Fruit fly (Drosophila melanogaster) whole organism, embryonic: Measurements from ENCODE around the gene BOD1.

Experiments used
- Bgb ChIP-seq: fragments of 200-800 bp; sonication (Bioruptor generic); IDR thresholded peaks from 2 replicates; pipeline ENCODE4 v1.3.6; 2022; ENCODE audit warnings: missing biosample characterization, missing genetic modification characterization; ENCODE audit not compliant: partially characterized antibody
- CG10147 ChIP-seq: fragments of 200-800 bp; sonication (Bioruptor generic); optimal IDR thresholded peaks from 2 replicates; lab custom pipeline; 2019; ENCODE audit warnings: missing biosample characterization, mild to moderate bottlenecking, missing genetic modification characterization, moderate library complexity
- CG10267 ChIP-seq: fragments of 200-800 bp; sonication (Bioruptor generic); optimal IDR thresholded peaks from 2 replicates; lab custom pipeline; 2018; ENCODE audit warnings: missing biosample characterization, mild to moderate bottlenecking, missing genetic modification characterization, moderate library complexity
- CG10654 ChIP-seq: fragments of 200-800 bp; sonication (Bioruptor generic); optimal IDR thresholded peaks from 2 replicates; lab custom pipeline; 2016; ENCODE audit warnings: missing biosample characterization, missing genetic modification characterization
- CG12155 ChIP-seq: fragments of 200-800 bp; sonication (Bioruptor generic); optimal IDR thresholded peaks from 3 replicates; lab custom pipeline; 2016; ENCODE audit warnings: missing biosample characterization, missing genetic modification characterization
- CG12299 ChIP-seq: fragments of 200-800 bp; sonication (Bioruptor generic); optimal IDR thresholded peaks from 2 replicates; lab custom pipeline; 2018; ENCODE audit warnings: missing biosample characterization, mild to moderate bottlenecking, missing genetic modification characterization
- CG13894 ChIP-seq: fragments of 200-800 bp; sonication (Bioruptor generic); optimal IDR thresholded peaks from 3 replicates; lab custom pipeline; 2018; ENCODE audit warnings: missing biosample characterization, mild to moderate bottlenecking, missing genetic modification characterization, moderate library complexity
- CG15479 ChIP-seq: fragments of 200-800 bp; sonication (Bioruptor generic); optimal IDR thresholded peaks from 3 replicates; lab custom pipeline; 2019; ENCODE audit warnings: missing biosample characterization, mild to moderate bottlenecking, missing genetic modification characterization, moderate library complexity
- CG17359 ChIP-seq: fragments of 200-800 bp; sonication (Bioruptor generic); optimal IDR thresholded peaks from 3 replicates; lab custom pipeline; 2018; ENCODE audit warnings: missing biosample characterization, mild to moderate bottlenecking, missing genetic modification characterization, moderate library complexity
- CG17829 ChIP-seq: fragments of 200-800 bp; optimal IDR thresholded peaks from 2 replicates; lab custom pipeline; 2019; ENCODE audit warnings: missing biosample characterization, mild to moderate bottlenecking, missing genetic modification characterization, moderate library complexity
- CG18011 ChIP-seq: fragments of 200-800 bp; sonication (Bioruptor generic); optimal IDR thresholded peaks from 2 replicates; lab custom pipeline; 2017; ENCODE audit warnings: missing biosample characterization, missing genetic modification characterization, mild to moderate bottlenecking, moderate library complexity, missing genotype
- CG18599 ChIP-seq: fragments of 200-800 bp; sonication (Bioruptor generic); optimal IDR thresholded peaks from 3 replicates; lab custom pipeline; 2017; ENCODE audit warnings: missing biosample characterization, missing genetic modification characterization, mild to moderate bottlenecking, moderate library complexity, missing genetic modification reagents
- CG18764 ChIP-seq: fragments of 200-800 bp; sonication (Bioruptor generic); optimal IDR thresholded peaks from 3 replicates; lab custom pipeline; 2016; ENCODE audit warnings: missing biosample characterization, missing genetic modification characterization
- CG2116 ChIP-seq: fragments of 200-800 bp; sonication (Bioruptor generic); optimal IDR thresholded peaks from 3 replicates; lab custom pipeline; 2018; ENCODE audit warnings: missing biosample characterization, mild to moderate bottlenecking, missing genetic modification characterization
- CG30020 ChIP-seq: fragments of 200-800 bp; optimal IDR thresholded peaks from 2 replicates; lab custom pipeline; 2019; ENCODE audit warnings: missing biosample characterization, mild to moderate bottlenecking, missing genetic modification characterization, moderate library complexity
- CG31224 ChIP-seq: fragments of 200-800 bp; sonication (Bioruptor generic); IDR thresholded peaks from 2 replicates; pipeline ENCODE4 v1.3.6; 2022; ENCODE audit warnings: missing biosample characterization, missing genetic modification characterization
- CG31441 ChIP-seq: fragments of 200-800 bp; sonication (Bioruptor generic); IDR thresholded peaks from 2 replicates; pipeline ENCODE4 v1.3.6; 2022; ENCODE audit warnings: missing biosample characterization, missing genetic modification characterization
- CG32772 ChIP-seq: fragments of 200-800 bp; sonication (Bioruptor generic); IDR thresholded peaks from 2 replicates; pipeline ENCODE4 v1.3.6; 2022; ENCODE audit warnings: missing biosample characterization, missing genetic modification characterization
- CG33213 ChIP-seq: fragments of 200-800 bp; sonication (Bioruptor generic); optimal IDR thresholded peaks from 3 replicates; lab custom pipeline; 2016; ENCODE audit warnings: missing biosample characterization, missing genetic modification characterization
- CG6854 ChIP-seq: fragments of 200-800 bp; sonication (Bioruptor generic); optimal IDR thresholded peaks from 3 replicates; lab custom pipeline; 2017; ENCODE audit warnings: missing biosample characterization, mild to moderate bottlenecking, missing genetic modification characterization
- CG7556 ChIP-seq: fragments of 200-800 bp; sonication (Bioruptor generic); optimal IDR thresholded peaks from 2 replicates; lab custom pipeline; 2017; ENCODE audit warnings: missing biosample characterization, mild to moderate bottlenecking, missing genetic modification characterization
- CG8944 ChIP-seq: fragments of 200-800 bp; sonication (Bioruptor generic); optimal IDR thresholded peaks from 3 replicates; lab custom pipeline; 2016; ENCODE audit warnings: missing biosample characterization, missing genetic modification characterization
- CG9215 ChIP-seq: fragments of 200-800 bp; sonication (Bioruptor generic); IDR thresholded peaks from 2 replicates; pipeline ENCODE4 v1.3.6; 2022; ENCODE audit warnings: missing biosample characterization, missing genetic modification characterization
- D19A ChIP-seq: fragments of 200-800 bp; optimal IDR thresholded peaks from 3 replicates; lab custom pipeline; 2019; ENCODE audit warnings: missing biosample characterization, mild to moderate bottlenecking, missing genetic modification characterization, moderate library complexity
- Deaf1 ChIP-seq: fragments of 200-800 bp; optimal IDR thresholded peaks from 3 replicates; lab custom pipeline; 2019; ENCODE audit warnings: missing biosample characterization, mild to moderate bottlenecking, missing genetic modification characterization, moderate library complexity
- Doc3 ChIP-seq: fragments of 200-800 bp; sonication (Bioruptor generic); IDR thresholded peaks from 3 replicates; pipeline ENCODE4 v1.3.6; 2022; ENCODE audit warnings: missing biosample characterization, missing genetic modification characterization; ENCODE audit not compliant: partially characterized antibody
- Ets97D ChIP-seq: fragments of 200-800 bp; sonication (Bioruptor generic); optimal IDR thresholded peaks from 3 replicates; lab custom pipeline; 2016; ENCODE audit warnings: missing biosample characterization, missing genetic modification characterization
- Fer2 ChIP-seq: fragments of 200-800 bp; sonication (Bioruptor generic); optimal IDR thresholded peaks from 2 replicates; lab custom pipeline; 2018; ENCODE audit warnings: missing biosample characterization, mild to moderate bottlenecking, missing genetic modification characterization, moderate library complexity
- Gsc ChIP-seq: fragments of 200-800 bp; sonication (Bioruptor generic); IDR thresholded peaks from 2 replicates; pipeline ENCODE4 v1.3.6; 2022; ENCODE audit warnings: missing biosample characterization, missing genetic modification characterization
- Lpt ChIP-seq: fragments of >200 bp; optimal IDR thresholded peaks from 2 replicates; lab custom pipeline; 2018; ENCODE audit warnings: missing biosample characterization, missing genetic modification characterization
- Meics ChIP-seq: fragments of 200-800 bp; sonication (Bioruptor generic); optimal IDR thresholded peaks from 2 replicates; lab custom pipeline; 2017; ENCODE audit warnings: missing biosample characterization, mild to moderate bottlenecking, missing genetic modification characterization
- Nf-YB ChIP-seq: fragments of 200-800 bp; sonication (Bioruptor generic); optimal IDR thresholded peaks from 3 replicates; lab custom pipeline; 2019; ENCODE audit warnings: missing biosample characterization, mild to moderate bottlenecking, missing genetic modification characterization, moderate library complexity
- Opbp ChIP-seq: fragments of 200-800 bp; sonication (Bioruptor generic); IDR thresholded peaks from 3 replicates; pipeline ENCODE4 v1.3.6; 2022; ENCODE audit warnings: missing biosample characterization, missing genetic modification characterization; ENCODE audit not compliant: partially characterized antibody
- PHDP ChIP-seq: fragments of 200-800 bp; sonication (Bioruptor generic); optimal IDR thresholded peaks from 3 replicates; lab custom pipeline; 2018; ENCODE audit warnings: missing biosample characterization, mild to moderate bottlenecking, missing genetic modification characterization, moderate library complexity
- Pdp1 ChIP-seq, 2 experiments: fragments of 200-800 bp; sonication (Bioruptor generic); optimal IDR thresholded peaks; 3 replicates each; lab custom pipeline; 2016; ENCODE audit warnings: missing biosample characterization in 2 of 2, missing genetic modification characterization in 2 of 2, mild to moderate bottlenecking in 1 of 2, moderate library complexity in 1 of 2
- Sox102F ChIP-seq: fragments of 200-800 bp; sonication (Bioruptor generic); optimal IDR thresholded peaks from 2 replicates; lab custom pipeline; 2018; ENCODE audit warnings: missing biosample characterization, mild to moderate bottlenecking, missing genetic modification characterization, moderate library complexity
- amos ChIP-seq: fragments of 200-800 bp; sonication (Bioruptor generic); IDR thresholded peaks from 2 replicates; pipeline ENCODE4 v1.3.6; 2022; ENCODE audit warnings: missing biosample characterization, missing genetic modification characterization; ENCODE audit not compliant: partially characterized antibody
- chn ChIP-seq: fragments of 200-800 bp; sonication (Bioruptor generic); optimal IDR thresholded peaks from 2 replicates; lab custom pipeline; 2016; ENCODE audit warnings: missing biosample characterization, missing genetic modification characterization
- disco-r ChIP-seq: fragments of 200-800 bp; sonication (Bioruptor generic); optimal IDR thresholded peaks from 2 replicates; lab custom pipeline; 2016; ENCODE audit warnings: missing biosample characterization, missing genetic modification characterization
- ftz-f1 ChIP-seq: fragments of 200-800 bp; sonication (Bioruptor generic); optimal IDR thresholded peaks from 2 replicates; lab custom pipeline; 2016; ENCODE audit warnings: missing biosample characterization, missing genetic modification characterization
- gfzf ChIP-seq: fragments of 200-800 bp; sonication (Bioruptor generic); optimal IDR thresholded peaks from 2 replicates; lab custom pipeline; 2016; ENCODE audit warnings: missing biosample characterization, mild to moderate bottlenecking, missing genetic modification characterization, moderate library complexity
- grn ChIP-seq: fragments of 200-800 bp; sonication (Bioruptor generic); optimal IDR thresholded peaks from 3 replicates; lab custom pipeline; 2017; ENCODE audit warnings: missing biosample characterization, missing genetic modification characterization
- hkb ChIP-seq, 2 experiments: fragments of 200-800 bp in 1 of 2; fragments of >200 bp in 1 of 2; sonication (Bioruptor generic) in 1 of 2; IDR thresholded peaks in 1 of 2; optimal IDR thresholded peaks in 1 of 2; 2 replicates each; pipeline versions ENCODE4 v1.3.6 to Lab custom; 2017 to 2022; ENCODE audit warnings: missing biosample characterization in 1 of 2, missing genetic modification characterization in 1 of 2
- phol ChIP-seq: fragments of 200-800 bp; sonication (Bioruptor generic); optimal IDR thresholded peaks from 3 replicates; lab custom pipeline; 2018; ENCODE audit warnings: missing biosample characterization, mild to moderate bottlenecking, missing genetic modification characterization, moderate library complexity
- pnt ChIP-seq: fragments of 200-800 bp; sonication (Bioruptor generic); optimal IDR thresholded peaks from 3 replicates; lab custom pipeline; 2016; ENCODE audit warnings: missing biosample characterization, missing genetic modification characterization
- stc ChIP-seq: fragments of 200-800 bp; sonication (Bioruptor generic); IDR thresholded peaks from 2 replicates; pipeline ENCODE4 v1.3.6; 2022; ENCODE audit warnings: missing biosample characterization, missing genetic modification characterization
- wdn ChIP-seq: fragments of 200-800 bp; sonication (Bioruptor generic); IDR thresholded peaks from 2 replicates; pipeline ENCODE4 v1.3.6; 2022; ENCODE audit warnings: missing biosample characterization, missing genetic modification characterization
- wor ChIP-seq: fragments of 200-800 bp; sonication (Bioruptor generic); IDR thresholded peaks from 2 replicates; pipeline ENCODE4 v1.3.6; 2022; ENCODE audit warnings: missing biosample characterization, missing genetic modification characterization
- zen2 ChIP-seq: fragments of 200-800 bp; sonication (Bioruptor generic); IDR thresholded peaks from 3 replicates; pipeline ENCODE4 v1.3.6; 2022; ENCODE audit warnings: missing biosample characterization, missing genetic modification characterization; ENCODE audit not compliant: partially characterized antibody
- zfh1 ChIP-seq: fragments of 200-800 bp; sonication (Bioruptor generic); IDR thresholded peaks from 3 replicates; pipeline ENCODE4 v1.3.6; 2022; ENCODE audit warnings: missing biosample characterization, missing genetic modification characterization

BOD1 gene

dm6 chr3R:27919385-27919789 is 18.7 kb upstream of the BOD1 start, which contains the start of gene Boh1 (continued):
- TF ChIP-seq Deaf1 (tag; lab: Kevin White, UChicago) (no peak), CG8944 (GFP tag; lab: Kevin White, UChicago) (no peak), CG30020 (tag; lab: Kevin White, UChicago) (peak; percentile 47), chn (GFP tag; lab: Kevin White, UChicago) (no peak), CG31224 (GFP tag; lab: Robert Waterston, UW) (no peak), CG18011 (GFP tag; lab: Kevin White, UChicago) (no peak), Sox102F (GFP tag; lab: Kevin White, UChicago) (peak; percentile 18), CG18764 (GFP tag; lab: Kevin White, UChicago) (peak; percentile 6), Fer2 (tag; lab: Kevin White, UChicago) (peak; percentile 32), stc (no peak), Opbp (no peak), CG10147 (GFP tag; lab: Kevin White, UChicago) (peak; percentile 8), wor (GFP tag; lab: Robert Waterston, UW) (no peak), CG6854 (GFP tag; lab: Kevin White, UChicago) (no peak), CG17829 (peak; percentile 70), amos (GFP tag; lab: Robert Waterston, UW) (no peak), zfh1 (GFP tag; lab: Robert Waterston, UW) (no peak), CG31441 (GFP tag; lab: Robert Waterston, UW) (peak; percentile 70), PHDP (tag; lab: Kevin White, UChicago) (peak; percentile 52), Meics (GFP tag; lab: Kevin White, UChicago) (peak; percentile 30), CG13894 (tag; lab: Kevin White, UChicago) (no peak), wdn (GFP tag; lab: Robert Waterston, UW) (no peak), CG9215 (GFP tag; lab: Robert Waterston, UW) (no peak), CG32772 (GFP tag; lab: Robert Waterston, UW) (no peak), ftz-f1 (no peak), CG18599 (GFP tag; lab: Kevin White, UChicago) (no peak), Pdp1 (GFP tag; optimal IDR thresholded peaks at IDR 0.05; lab: Kevin White, UChicago) (peak in 1 of 2 experiments; percentile 7), disco-r (GFP tag; lab: Kevin White, UChicago) (no peak), CG7556 (peak; percentile 20), zen2 (GFP tag; lab: Robert Waterston, UW) (no peak), CG10267 (tag; lab: Kevin White, UChicago) (peak; percentile 76), D19A (tag; lab: Kevin White, UChicago) (peak; percentile 40), pnt (no peak), Lpt (no peak), hkb (optimal IDR thresholded peaks at IDR 0.05; lab: Kevin White, UChicago) (no peak), hkb (GFP tag; IDR thresholded peaks at IDR 0.05; lab: Robert Waterston, UW) (peak; percentile 32; the same call in 1 of the 2 replicates), CG17359 (tag; lab: Kevin White, UChicago) (peak; percentile 26), Gsc (no peak), Bgb (GFP tag; lab: Robert Waterston, UW) (no peak), Nf-YB (GFP tag; lab: Kevin White, UChicago) (peak; percentile 15), CG2116 (peak; percentile 67), gfzf (GFP tag; lab: Kevin White, UChicago) (no peak), Doc3 (GFP tag; lab: Robert Waterston, UW) (no peak), CG12155 (peak; percentile 15), CG10654 (GFP tag; lab: Kevin White, UChicago) (no peak), Ets97D (GFP tag; lab: Kevin White, UChicago) (peak; percentile 23), phol (tag; lab: Kevin White, UChicago) (peak; percentile 81), CG15479 (GFP tag; lab: Kevin White, UChicago) (peak; percentile 25), CG33213 (GFP tag; lab: Kevin White, UChicago) (peak; percentile 22), grn (GFP tag; lab: Kevin White, UChicago) (no peak), CG12299 (tag; lab: Kevin White, UChicago) (peak; percentile 15)
